Worm (Caenorhabditis elegans): ENCODE results near the gene C16C8.20.
"Not testable (repeated sequence)": the region's sequence is repeated elsewhere in the genome, so short reads cannot be mapped to it uniquely, and the experiment has no call there.

C16C8.20 gene

DNA sequence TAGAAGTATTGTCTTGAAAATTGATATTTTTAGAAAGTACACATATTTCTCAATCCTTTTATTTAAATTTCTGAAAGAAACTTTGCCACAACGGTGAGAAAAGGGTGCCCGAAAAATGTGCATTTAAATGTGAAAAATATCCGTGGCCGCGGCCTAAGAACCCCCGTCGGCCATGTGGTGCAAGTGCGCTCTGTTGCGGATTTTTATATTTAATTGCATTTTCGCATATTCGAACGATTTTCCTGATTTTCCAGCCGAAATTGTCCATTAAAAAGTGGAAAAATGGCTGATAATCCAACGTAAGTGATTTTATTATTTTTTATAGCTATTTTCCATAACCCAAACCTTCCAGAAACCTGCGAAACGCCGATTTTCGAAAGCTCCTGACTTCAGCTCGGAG lies 35.5 kb downstream of the C16C8.20 start, which contains the start of gene smu-2 (continued):
- TF ChIP-seq dpl-1 (GFP tag; optimal IDR thresholded peaks at IDR 0.05), result peak; percentile 50 to 73 (median 64)
- TF ChIP-seq ceh-82 (tag; optimal IDR thresholded peaks at IDR 0.05), result peak; percentile 24 to 81 (median 55)
- TF ChIP-seq lin-39 (tag; optimal IDR thresholded peaks at IDR 0.05), result peak; percentile 1
- TF ChIP-seq nhr-237 (tag; optimal IDR thresholded peaks at IDR 0.05), result peak; percentile 39
- peak; percentile 54 for TF ChIP-seq mab-9 (GFP tag; IDR thresholded peaks at IDR 0.05)
- peak; percentile 56 for TF ChIP-seq nhr-20 (tag; optimal IDR thresholded peaks at IDR 0.05)
- TF ChIP-seq isw-1 (GFP tag; IDR thresholded peaks at IDR 0.05), result peak; percentile 68
- TF ChIP-seq fos-1 (tag; optimal IDR thresholded peaks at IDR 0.05), result no peak
- no peak for TF ChIP-seq nhr-11 (tag; optimal IDR thresholded peaks at IDR 0.05)
- peak; percentile 68 for TF ChIP-seq vab-15 (tag; optimal IDR thresholded peaks at IDR 0.05)
- no peak for TF ChIP-seq nhr-12 (tag; optimal IDR thresholded peaks at IDR 0.05)
- TF ChIP-seq tbx-2 (tag; optimal IDR thresholded peaks at IDR 0.05), result peak; percentile 71
- TF ChIP-seq grh-1 (GFP tag; IDR thresholded peaks at IDR 0.05), result no peak
- no peak for TF ChIP-seq nhr-84 (tag; optimal IDR thresholded peaks at IDR 0.05)
- TF ChIP-seq dsc-1 (tag; optimal IDR thresholded peaks at IDR 0.05), result no peak
- TF ChIP-seq skn-1 (tag; optimal IDR thresholded peaks at IDR 0.05), result peak; percentile 37
- TF ChIP-seq hpl-2 (GFP tag; optimal IDR thresholded peaks at IDR 0.05), result no peak
- no peak for TF ChIP-seq ets-5 (GFP tag; IDR thresholded peaks at IDR 0.05)
- peak; percentile 48 for TF ChIP-seq elt-2 (tag; optimal IDR thresholded peaks at IDR 0.05)
- peak in 1 of 2 experiments; percentile 77 for TF ChIP-seq ztf-11 (tag; optimal IDR thresholded peaks at IDR 0.05)
- TF ChIP-seq ces-1 (GFP tag; optimal IDR thresholded peaks at IDR 0.05), result peak; percentile 70
- peak; percentile 97 for TF ChIP-seq rnt-1 (tag; optimal IDR thresholded peaks at IDR 0.05)
- peak; percentile 87 for TF ChIP-seq lir-3 (tag; optimal IDR thresholded peaks at IDR 0.05; ENCODE audit: poor library complexity)
- peak; percentile 49 for TF ChIP-seq unc-86 (tag; optimal IDR thresholded peaks at IDR 0.05)
- no peak for TF ChIP-seq aly-2 (tag; optimal IDR thresholded peaks at IDR 0.05)
- TF ChIP-seq snpc-4 (tag; optimal IDR thresholded peaks at IDR 0.05), result peak; percentile 41

- TF ChIP-seq nhr-84 (tag; optimal IDR thresholded peaks at IDR 0.05); unc-62 (GFP tag; optimal IDR thresholded peaks at IDR 0.05); hpl-2 (GFP tag; optimal IDR thresholded peaks at IDR 0.05): not testable (repeated sequence)
Observed at ce11 chrII:3490797-3491196, 44.0 kb downstream of the C16C8.20 start, which contains the start of gene fbxb-112. TSS of gene fbxb-112 (plus strand) at chrII:3491097.
